Fruit fly (Drosophila melanogaster): Measurements from ENCODE around the gene CG12990.

The CG12990 gene

DNA sequence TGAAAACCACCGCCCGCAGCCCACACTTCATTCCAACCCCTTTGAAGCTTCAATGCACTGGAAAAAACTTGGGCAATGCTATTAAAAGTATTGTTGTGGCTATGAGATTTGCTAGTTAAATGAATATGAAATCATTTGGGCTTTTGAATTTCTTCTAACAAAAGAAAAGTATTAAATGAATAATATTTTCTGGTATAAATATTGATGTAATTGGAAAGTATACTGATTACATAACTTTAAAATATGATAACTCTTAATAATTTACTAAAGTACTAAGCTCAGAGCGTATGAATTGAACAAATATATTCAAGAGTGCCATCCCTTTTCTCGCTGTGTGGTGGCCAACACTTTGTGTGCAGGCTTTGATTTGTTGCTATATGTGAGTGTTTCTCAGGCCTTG is 21.0 kb upstream of the CG12990 start:
- TF ChIP-seq CG5204 (GFP tag; optimal IDR thresholded peaks at IDR 0.05) (peak; percentile 9), kay (GFP tag; ENCODE audit: borderline replicate concordance) (no peak), pad (GFP tag; optimal IDR thresholded peaks at IDR 0.05) (no peak)

DNA sequence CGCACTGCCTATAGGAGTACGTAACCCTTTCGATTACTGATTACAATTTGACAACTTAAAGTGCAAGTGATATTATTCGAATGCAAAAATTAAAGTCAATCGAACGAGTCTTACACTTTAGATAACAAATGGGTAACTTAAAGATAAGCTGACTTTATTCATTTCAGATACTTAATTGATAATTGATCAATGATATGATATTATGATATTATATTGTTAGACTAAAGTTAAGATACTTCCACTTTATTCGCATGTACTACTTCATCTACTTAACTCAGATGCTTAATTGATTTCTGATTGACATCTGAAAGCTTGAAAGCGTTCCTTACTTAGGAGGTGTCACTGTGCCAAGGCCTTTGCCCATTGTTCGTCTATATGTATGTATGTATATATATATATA is 14.5 kb upstream of the CG12990 start:
- TF ChIP-seq Clk (GFP tag; optimal IDR thresholded peaks at IDR 0.05) (no peak), kay (GFP tag; ENCODE audit: borderline replicate concordance) (no peak), Hr96 (GFP tag; optimal IDR thresholded peaks at IDR 0.05) (no peak), CG11617 (GFP tag; optimal IDR thresholded peaks at IDR 0.05) (no peak), ovo (GFP tag; optimal IDR thresholded peaks at IDR 0.05) (no peak), toe (GFP tag; optimal IDR thresholded peaks at IDR 0.05) (no peak), CG7101 (tag; optimal IDR thresholded peaks at IDR 0.05) (no peak), CG14711 (tag; optimal IDR thresholded peaks at IDR 0.05) (no peak)

DNA sequence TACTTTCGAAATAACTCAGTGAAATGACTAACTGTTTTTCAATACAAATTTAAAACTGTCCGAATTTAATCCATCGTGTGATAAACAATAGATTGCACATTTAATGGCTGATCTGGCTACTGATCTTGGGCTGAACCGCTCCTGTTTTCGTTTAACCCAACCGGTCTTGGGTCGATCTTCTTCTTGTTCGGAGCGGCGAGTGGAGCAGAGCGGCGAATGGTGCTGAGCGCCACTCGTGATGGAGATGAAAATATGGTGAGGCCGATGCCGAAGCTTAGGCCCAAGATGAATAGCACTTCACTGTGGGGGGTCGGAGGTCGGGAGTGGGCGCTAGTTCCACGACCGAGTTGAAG is 11.8 kb upstream of the CG12990 start:
- TF ChIP-seq Clk (GFP tag; optimal IDR thresholded peaks at IDR 0.05) (no peak), Hr96 (GFP tag; optimal IDR thresholded peaks at IDR 0.05) (no peak), Crg-1 (GFP tag; optimal IDR thresholded peaks at IDR 0.05) (no peak), CG5204 (GFP tag; optimal IDR thresholded peaks at IDR 0.05) (no peak), ovo (GFP tag; optimal IDR thresholded peaks at IDR 0.05) (no peak), CG11617 (GFP tag; optimal IDR thresholded peaks at IDR 0.05) (no peak), CG12768 (GFP tag; optimal IDR thresholded peaks at IDR 0.05) (no peak), CG1620 (GFP tag; optimal IDR thresholded peaks at IDR 0.05) (no peak), CG33017 (tag; optimal IDR thresholded peaks at IDR 0.05) (no peak), CG7045 (GFP tag; optimal IDR thresholded peaks at IDR 0.05) (no peak), pad (GFP tag; optimal IDR thresholded peaks at IDR 0.05) (no peak), tj (GFP tag; optimal IDR thresholded peaks at IDR 0.05) (no peak), CG7101 (tag; optimal IDR thresholded peaks at IDR 0.05) (no peak), Mnt (GFP tag; optimal IDR thresholded peaks at IDR 0.05) (no peak), toe (GFP tag; optimal IDR thresholded peaks at IDR 0.05) (no peak), bab1 (GFP tag; optimal IDR thresholded peaks at IDR 0.05) (no peak), cic (GFP tag; optimal IDR thresholded peaks at IDR 0.05) (no peak), cnc (optimal IDR thresholded peaks at IDR 0.05) (no peak), kay (GFP tag; ENCODE audit: borderline replicate concordance) (no peak)

DNA sequence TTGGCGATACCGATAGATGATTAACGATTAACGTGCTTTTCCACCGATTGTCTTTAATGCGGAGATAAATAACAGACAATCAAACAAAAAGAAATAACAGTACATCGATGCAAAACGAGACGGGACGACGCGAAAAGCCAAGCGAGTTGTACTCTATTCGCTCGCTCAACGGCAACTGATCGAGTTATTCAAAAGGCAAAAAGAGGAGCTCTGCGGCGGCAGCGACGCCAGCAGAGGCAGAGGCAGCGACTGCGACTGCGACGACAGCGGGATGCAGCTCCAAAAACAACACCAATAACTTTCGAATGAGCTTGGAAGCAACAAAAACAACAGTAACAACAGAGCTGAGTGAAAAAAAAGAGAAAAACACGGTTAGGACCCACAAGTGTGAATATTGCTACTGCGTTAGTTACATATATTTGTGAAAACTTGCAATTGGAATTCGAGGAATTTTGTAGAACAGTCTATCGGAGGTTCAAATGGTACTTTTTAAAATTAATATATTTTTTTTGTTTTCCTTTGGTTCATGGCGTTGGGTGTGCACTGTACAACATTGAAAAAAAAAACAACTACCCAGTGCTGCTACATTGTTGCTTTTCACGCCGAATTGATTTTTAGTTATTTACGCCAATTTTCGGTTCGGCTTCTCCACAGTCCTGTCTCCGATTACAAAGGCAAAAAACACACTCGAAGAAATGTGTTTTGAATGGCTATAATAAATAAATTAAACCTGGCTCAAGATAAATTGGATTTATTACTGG is 11.2 kb upstream of the CG12990 start:
- peak; percentile 23 for TF ChIP-seq tj (GFP tag; optimal IDR thresholded peaks at IDR 0.05)
- no peak for TF ChIP-seq cnc (optimal IDR thresholded peaks at IDR 0.05)
- peak; percentile 29 for TF ChIP-seq CG5204 (GFP tag; optimal IDR thresholded peaks at IDR 0.05)
- TF ChIP-seq ovo (GFP tag; optimal IDR thresholded peaks at IDR 0.05): peak; percentile 21
- no peak for TF ChIP-seq CG33017 (tag; optimal IDR thresholded peaks at IDR 0.05)
- TF ChIP-seq bab1 (GFP tag; optimal IDR thresholded peaks at IDR 0.05): peak; percentile 30
- TF ChIP-seq CG14711 (tag; optimal IDR thresholded peaks at IDR 0.05): peak; percentile 16

DNA sequence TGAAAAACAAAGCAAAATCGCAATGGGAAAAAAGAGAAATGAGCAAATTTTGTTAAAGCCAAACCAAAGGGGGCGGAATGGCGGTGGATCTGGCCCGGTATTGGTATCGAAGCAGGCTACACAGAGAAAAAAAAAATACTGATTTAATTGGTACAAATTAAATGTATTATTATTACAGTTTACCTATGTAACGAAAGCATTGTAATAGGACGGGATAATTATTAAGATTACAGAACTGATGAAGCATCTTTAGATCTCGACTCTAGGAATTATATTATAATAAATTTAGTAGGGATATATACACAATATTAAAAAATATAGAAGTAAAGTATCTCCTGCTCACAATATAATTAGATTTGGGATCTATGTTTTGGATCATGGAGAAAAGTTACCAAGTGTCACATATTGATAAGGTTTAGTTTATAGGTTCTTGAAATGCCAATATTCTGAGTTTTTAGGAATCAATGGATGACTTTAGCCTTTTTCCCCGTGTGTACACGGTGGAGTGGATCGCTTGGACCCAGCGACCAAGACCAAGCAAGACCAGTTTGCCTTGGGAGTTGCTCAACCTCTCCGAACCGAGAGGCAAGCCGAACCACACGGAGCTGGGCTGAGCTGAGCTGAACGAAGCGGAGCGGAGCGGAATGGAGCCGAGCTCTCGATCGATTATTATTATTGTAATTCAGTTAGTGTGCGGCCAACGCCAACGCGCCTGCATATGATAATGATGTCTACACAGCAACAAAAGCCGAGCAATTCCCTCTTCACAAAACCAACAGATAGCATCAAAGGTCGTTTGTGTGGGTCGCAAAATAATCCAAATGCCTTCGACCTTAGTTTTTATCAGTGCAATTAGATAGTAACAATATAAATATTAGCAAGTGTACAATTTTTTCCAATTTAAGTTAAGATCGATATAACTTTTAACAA is 8.2 kb upstream of the CG12990 start:
- TF ChIP-seq tj (GFP tag; optimal IDR thresholded peaks at IDR 0.05) (no peak), pad (GFP tag; optimal IDR thresholded peaks at IDR 0.05) (no peak)

DNA sequence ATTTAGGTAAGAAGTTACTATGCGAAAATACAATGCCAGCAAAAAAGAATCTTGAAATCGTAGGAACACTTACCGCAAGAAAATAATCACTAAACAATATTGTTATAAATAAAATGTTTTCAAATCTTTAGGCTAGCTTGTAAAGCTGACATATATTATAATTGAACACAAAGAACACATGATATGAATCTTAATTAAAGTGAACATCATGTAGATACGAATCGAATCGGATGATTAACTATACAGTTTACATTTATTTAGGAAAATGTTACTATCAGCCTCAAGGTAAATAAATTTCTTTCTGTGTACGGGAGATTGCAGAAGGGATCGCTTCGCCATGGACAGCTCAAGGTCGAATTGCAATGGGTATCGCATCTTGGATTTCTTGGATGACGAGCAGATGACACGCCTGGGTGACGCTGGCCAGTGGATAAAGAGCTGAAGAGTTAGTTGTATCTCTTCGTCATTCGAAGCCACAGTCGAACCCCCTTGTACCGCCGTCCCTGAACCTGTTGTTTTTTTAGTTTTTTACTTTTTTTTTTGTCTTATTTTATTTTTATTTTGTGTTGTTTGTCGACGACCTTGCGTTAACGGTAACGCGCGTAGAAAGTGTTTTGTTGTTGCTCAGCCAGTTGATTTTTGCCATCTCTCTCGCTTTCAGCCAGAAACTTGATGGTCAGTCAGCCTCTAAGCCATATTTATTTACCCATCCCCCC is 6.4 kb upstream of the CG12990 start:
- TF ChIP-seq ovo (GFP tag; optimal IDR thresholded peaks at IDR 0.05) (no peak), CG7101 (tag; optimal IDR thresholded peaks at IDR 0.05) (no peak), tj (GFP tag; optimal IDR thresholded peaks at IDR 0.05) (no peak), bab1 (GFP tag; optimal IDR thresholded peaks at IDR 0.05) (no peak)

DNA sequence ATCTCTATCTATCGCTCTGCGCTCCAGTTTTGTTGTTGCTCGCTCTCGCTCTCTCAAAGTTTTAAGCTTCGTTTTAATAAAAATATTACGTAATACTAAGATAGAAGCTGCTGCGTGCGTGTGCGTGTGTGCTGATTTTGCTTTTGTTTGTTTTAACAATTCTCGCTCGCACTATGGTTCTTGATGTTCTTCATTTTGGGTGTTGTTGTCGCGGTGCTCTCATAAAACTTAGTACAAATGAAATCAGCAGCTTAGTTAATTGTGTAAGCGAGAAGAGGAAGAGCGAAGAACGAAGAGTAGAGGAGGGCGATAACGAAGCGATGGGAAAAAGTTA is 12.6 kb downstream of the CG12990 start:
- TF ChIP-seq CG1620 (GFP tag; optimal IDR thresholded peaks at IDR 0.05) (no peak), cnc (optimal IDR thresholded peaks at IDR 0.05) (no peak)

All from whole organism, adult.